Fruit fly (Drosophila melanogaster): Measurements from ENCODE around the gene CG16853.

- no peak for TF ChIP-seq fd85E (GFP tag; optimal IDR thresholded peaks at IDR 0.05)
- no peak for TF ChIP-seq CG8632 (GFP tag; optimal IDR thresholded peaks at IDR 0.05)
- TF ChIP-seq achi (GFP tag; optimal IDR thresholded peaks at IDR 0.05): no peak
- TF ChIP-seq CG6854 (GFP tag; optimal IDR thresholded peaks at IDR 0.05): no peak
- TF ChIP-seq cyc (GFP tag; optimal IDR thresholded peaks at IDR 0.05): no peak
- TF ChIP-seq CG11902 (GFP tag; optimal IDR thresholded peaks at IDR 0.05): no peak
- no peak for TF ChIP-seq Eip78C (GFP tag)
- TF ChIP-seq Hr39 (GFP tag; optimal IDR thresholded peaks at IDR 0.05): no peak
- no peak for TF ChIP-seq CG9139 (GFP tag; optimal IDR thresholded peaks at IDR 0.05)
- no peak for TF ChIP-seq Eip75B (GFP tag; optimal IDR thresholded peaks at IDR 0.05)
- no peak for TF ChIP-seq Blimp-1 (GFP tag; optimal IDR thresholded peaks at IDR 0.05)
- TF ChIP-seq ss (GFP tag; optimal IDR thresholded peaks at IDR 0.05): no peak
- TF ChIP-seq lz (GFP tag; optimal IDR thresholded peaks at IDR 0.05): no peak
- TF ChIP-seq CG6808 (GFP tag; optimal IDR thresholded peaks at IDR 0.05): no peak
Observed at dm6 chr2L:13532524-13532923, 9.5 kb upstream of the CG16853 start, which contains the start of gene CG33645.
